Fruit fly (Drosophila melanogaster): ENCODE results near the gene CG15239.

Gene CG15239

DNA sequence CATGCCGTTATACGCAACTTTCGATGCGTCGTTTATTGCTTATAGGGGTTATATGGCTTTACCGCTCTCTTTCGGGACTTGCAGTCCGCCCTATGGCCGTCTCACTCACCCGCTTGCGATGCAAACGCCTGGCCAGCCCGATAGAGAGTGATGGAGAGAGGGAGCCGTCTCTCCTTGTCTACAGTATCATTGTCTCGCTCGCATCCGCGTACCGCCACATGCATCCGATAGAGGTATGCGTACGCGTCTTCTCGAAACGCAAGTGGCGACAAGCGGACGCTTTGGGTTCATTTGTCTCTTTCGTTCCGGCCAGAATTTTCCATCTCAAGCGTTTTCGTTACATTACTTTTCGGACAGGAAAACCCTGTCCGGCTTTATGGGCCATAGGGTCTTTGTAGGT, 22.8 kb upstream of the CG15239 start (continued):
- no peak for TF ChIP-seq H15 (GFP tag; IDR thresholded peaks at IDR 0.05)
- peak; percentile 74 for TF ChIP-seq CG8290 (GFP tag; optimal IDR thresholded peaks at IDR 0.05)
- peak in 1 of 2 experiments; percentile 11 for TF ChIP-seq CG8290 (tag; optimal IDR thresholded peaks at IDR 0.05)
- peak; percentile 46 for TF ChIP-seq stwl (tag; optimal IDR thresholded peaks at IDR 0.05)
- no peak for TF ChIP-seq knrl (GFP tag; IDR thresholded peaks at IDR 0.05; ENCODE audit: partially characterized antibody)
- TF ChIP-seq crp (GFP tag; optimal IDR thresholded peaks at IDR 0.05) = no peak
- no peak for TF ChIP-seq Hey (tag; optimal IDR thresholded peaks at IDR 0.05)
- no peak for TF ChIP-seq CG4707 (GFP tag; optimal IDR thresholded peaks at IDR 0.05)
- TF ChIP-seq CG8089 (GFP tag; optimal IDR thresholded peaks at IDR 0.05) = no peak
- TF ChIP-seq ttk (GFP tag; IDR thresholded peaks at IDR 0.05) = no peak
- TF ChIP-seq Xrp1 (GFP tag; IDR thresholded peaks at IDR 0.05) = 0 out of 2 replicates have a peak, but pooled peaks have one; percentile 11
- no peak for TF ChIP-seq dati (GFP tag; IDR thresholded peaks at IDR 0.05)
- TF ChIP-seq CG4360 (GFP tag; IDR thresholded peaks at IDR 0.05) = no peak
- no peak for TF ChIP-seq CG13894 (tag; optimal IDR thresholded peaks at IDR 0.05)
- TF ChIP-seq CG10209 (GFP tag; optimal IDR thresholded peaks at IDR 0.05) = no peak
- TF ChIP-seq CG15514 (GFP tag; optimal IDR thresholded peaks at IDR 0.05) = no peak
- peak; percentile 20 for TF ChIP-seq Abd-B (GFP tag; optimal IDR thresholded peaks at IDR 0.05)
- TF ChIP-seq pan (optimal IDR thresholded peaks at IDR 0.05) = no peak
- no peak for TF ChIP-seq pan (GFP tag; optimal IDR thresholded peaks at IDR 0.05 in 1 of 2, IDR thresholded peaks at IDR 0.05 in 1 of 2)
- TF ChIP-seq CG10959 (GFP tag; IDR thresholded peaks at IDR 0.05) = no peak

DNA sequence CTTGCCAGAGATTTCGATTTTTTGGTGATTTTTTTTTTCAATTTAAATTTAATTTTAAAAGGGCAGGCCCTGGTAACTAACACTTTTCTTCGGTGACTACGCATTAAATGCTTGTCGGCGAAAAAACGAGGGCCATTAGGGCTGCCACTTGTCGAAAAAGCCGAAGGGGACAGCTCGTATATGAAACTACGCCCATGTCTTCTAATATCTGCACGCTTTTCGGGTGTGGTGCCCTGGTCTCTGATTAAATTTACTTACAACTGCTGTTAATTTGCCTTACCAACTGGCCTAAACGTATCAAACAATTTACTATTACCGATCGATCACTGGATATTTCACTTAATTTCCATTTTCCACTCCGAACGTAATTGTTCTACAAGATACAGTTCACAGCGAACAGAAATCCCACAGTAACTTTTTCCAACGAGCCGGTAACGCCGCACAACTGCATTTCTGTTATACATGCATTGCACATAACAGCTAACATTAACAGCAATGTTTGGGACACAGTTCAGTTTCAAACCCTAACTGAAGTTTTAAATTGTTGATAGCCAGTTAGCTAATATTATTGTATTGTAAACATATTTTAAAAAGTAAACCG, 21.5 kb upstream of the CG15239 start:
- no peak for TF ChIP-seq Adf1 (GFP tag; IDR thresholded peaks at IDR 0.05)
- TF ChIP-seq pb (GFP tag; optimal IDR thresholded peaks at IDR 0.05) = no peak
- no peak for TF ChIP-seq so (GFP tag; IDR thresholded peaks at IDR 0.05)
- TF ChIP-seq pfk (GFP tag; optimal IDR thresholded peaks at IDR 0.05) = no peak
- no peak for TF ChIP-seq Trl (optimal IDR thresholded peaks at IDR 0.05)
- TF ChIP-seq Trl (GFP tag; optimal IDR thresholded peaks at IDR 0.05) = peak; percentile 40
- TF ChIP-seq pzg (GFP tag; optimal IDR thresholded peaks at IDR 0.05) = peak; percentile 39
- no peak for TF ChIP-seq Nf-YA (GFP tag; IDR thresholded peaks at IDR 0.05)
- TF ChIP-seq Lpt (GFP tag; optimal IDR thresholded peaks at IDR 0.05) = no peak
- TF ChIP-seq CG34224 (GFP tag; IDR thresholded peaks at IDR 0.05; ENCODE audit: partially characterized antibody) = no peak
- TF ChIP-seq Opbp (GFP tag; IDR thresholded peaks at IDR 0.05; ENCODE audit: partially characterized antibody) = no peak
- TF ChIP-seq sr (GFP tag; IDR thresholded peaks at IDR 0.05) = no peak
- TF ChIP-seq Deaf1 (tag; optimal IDR thresholded peaks at IDR 0.05) = peak; percentile 82
- no peak for TF ChIP-seq CG6272 (GFP tag; IDR thresholded peaks at IDR 0.05)
- no peak for TF ChIP-seq corto (GFP tag; optimal IDR thresholded peaks at IDR 0.05)
- no peak for TF ChIP-seq wor (GFP tag; IDR thresholded peaks at IDR 0.05)
- TF ChIP-seq CG5245 (GFP tag; optimal IDR thresholded peaks at IDR 0.05) = no peak
- no peak for TF ChIP-seq ap (GFP tag; IDR thresholded peaks at IDR 0.05)
- no peak for TF ChIP-seq abd-A (tag; optimal IDR thresholded peaks at IDR 0.05)
- TF ChIP-seq Bteb2 (GFP tag; optimal IDR thresholded peaks at IDR 0.05) = no peak
- no peak for TF ChIP-seq CG32772 (GFP tag; IDR thresholded peaks at IDR 0.05)
- peak; percentile 12 for TF ChIP-seq HmgD (GFP tag; optimal IDR thresholded peaks at IDR 0.05)
- no peak for TF ChIP-seq dati (GFP tag; IDR thresholded peaks at IDR 0.05)
- no peak for TF ChIP-seq odd (GFP tag; optimal IDR thresholded peaks at IDR 0.05)
- TF ChIP-seq Usf (GFP tag; optimal IDR thresholded peaks at IDR 0.05) = no peak
- TF ChIP-seq disco-r (GFP tag; optimal IDR thresholded peaks at IDR 0.05) = no peak
- TF ChIP-seq Nf-YB (GFP tag; optimal IDR thresholded peaks at IDR 0.05) = no peak
- no peak for TF ChIP-seq tup (GFP tag; optimal IDR thresholded peaks at IDR 0.05)
- TF ChIP-seq CG1602 (GFP tag; optimal IDR thresholded peaks at IDR 0.05) = no peak
- TF ChIP-seq Poxn (GFP tag; IDR thresholded peaks at IDR 0.05) = no peak
- peak; percentile 12 for TF ChIP-seq CG13894 (tag; optimal IDR thresholded peaks at IDR 0.05)
- TF ChIP-seq onecut (GFP tag; IDR thresholded peaks at IDR 0.05) = no peak
- no peak for TF ChIP-seq CG6689 (GFP tag; IDR thresholded peaks at IDR 0.05)
- TF ChIP-seq CG9797 (GFP tag; optimal IDR thresholded peaks at IDR 0.05) = no peak
- no peak for TF ChIP-seq Hey (tag; optimal IDR thresholded peaks at IDR 0.05)
